Worm (Caenorhabditis elegans) whole organism, L4/young adult: Measurements from ENCODE around the gene mccc-1.
"Not testable (repeated sequence)": the region's sequence is repeated elsewhere in the genome, so short reads cannot be mapped to it uniquely, and the experiment has no call there.

Experiments
- dao-5 ChIP-seq: sonication (generic microtip); optimal IDR thresholded peaks from 2 replicates; lab custom pipeline; 2016; ENCODE audit warnings: missing genotype, missing genetic modification characterization, moderate library complexity, missing compliant biosample characterization
- him-1 ChIP-seq: sonication (generic microtip); optimal IDR thresholded peaks from 2 replicates; lab custom pipeline; 2016; ENCODE audit warnings: missing genotype, missing genetic modification reagents, missing genetic modification characterization, missing compliant biosample characterization

DNA sequence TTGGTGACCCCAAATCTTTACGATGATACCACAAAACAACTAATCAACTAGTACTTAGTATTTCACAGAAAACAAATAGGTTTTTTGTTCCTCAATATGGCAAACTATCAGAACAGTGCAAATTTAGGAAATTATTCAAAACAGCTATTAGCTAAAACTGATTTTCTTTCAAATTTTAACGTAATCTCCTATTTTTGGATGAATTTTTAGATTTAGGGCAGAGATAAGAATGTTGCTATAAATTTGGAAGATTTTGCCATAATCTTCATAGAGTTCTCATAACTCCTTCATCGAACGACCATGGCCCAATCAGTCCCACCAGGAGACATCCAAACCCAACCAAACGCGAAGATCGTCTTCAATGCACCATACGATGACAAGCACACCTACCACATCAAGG lies 47.0 kb upstream of the mccc-1 start, which contains the start of gene msp-10:
- not testable (repeated sequence) for TF ChIP-seq dao-5, him-1 (tag; lab: Kevin White, UChicago)
